Worm (Caenorhabditis elegans) whole organism, young adult: ENCODE measurements around the gene rnf-113.
A peak's percentile ranks its signal among the peaks of the same experiment; 100 is the strongest.

Source experiments
- B0019.2 ChIP-seq: fragments of 200-800 bp; sonication (Bioruptor generic); conservative IDR thresholded peaks from 2 replicates; pipeline ENCODE4 v1.3.6; 2022; ENCODE audit warnings: missing genetic modification reagents, missing genetic modification characterization, missing compliant biosample characterization
- B0261.1 ChIP-seq: sonication (generic microtip); optimal IDR thresholded peaks from 2 replicates; lab custom pipeline; 2016; ENCODE audit warnings: mild to moderate bottlenecking, missing genetic modification characterization, moderate library complexity, missing compliant biosample characterization
- C17E4.6 ChIP-seq: fragments of 200-800 bp; sonication (Bioruptor generic); IDR thresholded peaks from 2 replicates; pipeline ENCODE4 v1.3.6; 2022; ENCODE audit warnings: missing genetic modification reagents, missing genetic modification characterization, missing compliant biosample characterization
- F10E7.11 ChIP-seq: sonication (generic microtip); optimal IDR thresholded peaks from 2 replicates; lab custom pipeline; 2017; ENCODE audit warnings: mild to moderate bottlenecking, missing genetic modification characterization, moderate library complexity, missing compliant biosample characterization
- F22D6.2 ChIP-seq: sonication (generic microtip); optimal IDR thresholded peaks from 2 replicates; lab custom pipeline; 2016; ENCODE audit warnings: mild to moderate bottlenecking, missing genetic modification characterization, missing compliant biosample characterization
- F33H1.4 ChIP-seq: fragments of 200-800 bp; sonication (Bioruptor generic); IDR thresholded peaks from 2 replicates; pipeline ENCODE4 v1.3.6; 2022; ENCODE audit warnings: missing genetic modification reagents, missing genetic modification characterization, missing compliant biosample characterization
- F37B4.10 ChIP-seq: fragments of 200-800 bp; sonication (Bioruptor generic); IDR thresholded peaks from 2 replicates; pipeline ENCODE4 v1.3.6; 2022; ENCODE audit warnings: missing genetic modification characterization, missing compliant biosample characterization
- F52B5.7 ChIP-seq: sonication (generic microtip); optimal IDR thresholded peaks from 2 replicates; lab custom pipeline; 2016; ENCODE audit warnings: mild to moderate bottlenecking, missing genetic modification characterization, missing compliant biosample characterization
- F55B11.4 ChIP-seq: sonication (generic microtip); optimal IDR thresholded peaks from 2 replicates; lab custom pipeline; 2016; ENCODE audit warnings: missing compliant biosample characterization, missing genetic modification characterization, borderline replicate concordance; ENCODE audit not compliant: insufficient read depth
- T26A5.8 ChIP-seq: sonication (generic microtip); optimal IDR thresholded peaks from 2 replicates; lab custom pipeline; 2016; ENCODE audit warnings: missing genetic modification characterization, missing compliant biosample characterization
- ZK185.1 ChIP-seq: sonication (generic microtip); optimal IDR thresholded peaks from 2 replicates; lab custom pipeline; 2016; ENCODE audit warnings: mild to moderate bottlenecking, missing genetic modification characterization, missing compliant biosample characterization; ENCODE audit not compliant: poor library complexity, severe bottlenecking
- akir-1 ChIP-seq: fragments of 200-800 bp; sonication (Bioruptor generic); optimal IDR thresholded peaks from 2 replicates; lab custom pipeline; 2018; ENCODE audit warnings: mild to moderate bottlenecking, missing genetic modification characterization, moderate library complexity, missing compliant biosample characterization
- ama-1 ChIP-seq, 3 experiments: fragments of 150-350 bp in 1 of 3; sonication (generic microtip) in 2 of 3; optimal IDR thresholded peaks; 2 replicates each; lab custom pipeline; 2014 to 2018; ENCODE audit warnings: missing biosample characterization in 2 of 3, missing genetic modification characterization in 2 of 3, missing genetic modification reagents in 2 of 3
- aptf-3 ChIP-seq: fragments of 200-800 bp; sonication (Bioruptor generic); IDR thresholded peaks from 2 replicates; pipeline ENCODE4 v1.3.6; 2022; ENCODE audit warnings: missing genetic modification characterization, missing compliant biosample characterization
- attf-3 ChIP-seq: fragments of 200-800 bp; sonication (Bioruptor generic); conservative IDR thresholded peaks from 2 replicates; pipeline ENCODE4 v1.3.6; 2022; ENCODE audit warnings: missing genetic modification reagents, missing genetic modification characterization, missing compliant biosample characterization
- bed-1 ChIP-seq: fragments of 200-800 bp; sonication (Bioruptor generic); IDR thresholded peaks from 2 replicates; pipeline ENCODE4 v1.3.6; 2022; ENCODE audit warnings: missing genetic modification reagents, missing genetic modification characterization, missing compliant biosample characterization
- ccch-3 ChIP-seq: fragments of 200-800 bp; sonication (Bioruptor generic); optimal IDR thresholded peaks from 2 replicates; lab custom pipeline; 2018; ENCODE audit warnings: mild to moderate bottlenecking, missing genetic modification characterization, missing compliant biosample characterization
- ceh-100 ChIP-seq: fragments of 200-800 bp; sonication (Bioruptor generic); IDR thresholded peaks from 2 replicates; pipeline ENCODE4 v1.3.6; 2022; ENCODE audit warnings: missing genetic modification reagents, missing genetic modification characterization, missing compliant biosample characterization
- ceh-79 ChIP-seq: sonication (generic microtip); optimal IDR thresholded peaks from 2 replicates; lab custom pipeline; 2017; ENCODE audit warnings: mild to moderate bottlenecking, missing genetic modification characterization, missing compliant biosample characterization
- chd-7 ChIP-seq: sonication (generic microtip); optimal IDR thresholded peaks from 2 replicates; lab custom pipeline; 2016; ENCODE audit warnings: mild to moderate bottlenecking, missing genetic modification characterization, moderate library complexity, missing compliant biosample characterization
- dox-1 ChIP-seq: fragments of 200-800 bp; sonication (Bioruptor generic); IDR thresholded peaks from 2 replicates; pipeline ENCODE4 v1.3.6; 2022; ENCODE audit warnings: missing genetic modification reagents, missing genetic modification characterization, missing compliant biosample characterization
- dpl-1 ChIP-seq: fragments of 150-350 bp; optimal IDR thresholded peaks from 2 replicates; lab custom pipeline; 2014; ENCODE audit warnings: missing biosample characterization, missing genetic modification reagents, missing genetic modification characterization
- efl-1 ChIP-seq: fragments of 150-350 bp; optimal IDR thresholded peaks from 2 replicates; lab custom pipeline; 2014; ENCODE audit warnings: missing biosample characterization, missing genetic modification reagents, missing genetic modification characterization
- egl-44 ChIP-seq: fragments of 200-800 bp; sonication (Bioruptor generic); IDR thresholded peaks from 2 replicates; pipeline ENCODE4 v1.3.6; 2022; ENCODE audit warnings: missing genetic modification reagents, missing genetic modification characterization, missing compliant biosample characterization
- egrh-3 ChIP-seq: fragments of 200-800 bp; sonication (Bioruptor generic); IDR thresholded peaks from 2 replicates; pipeline ENCODE4 v1.3.6; 2022; ENCODE audit warnings: missing genetic modification reagents, missing genetic modification characterization, missing compliant biosample characterization
- him-1 ChIP-seq: sonication (generic microtip); optimal IDR thresholded peaks from 2 replicates; lab custom pipeline; 2016; ENCODE audit warnings: missing genotype, missing genetic modification reagents, missing genetic modification characterization, missing compliant biosample characterization
- hlh-26 ChIP-seq: fragments of 200-800 bp; sonication (Bioruptor generic); conservative IDR thresholded peaks from 2 replicates; pipeline ENCODE4 v1.3.6; 2022; ENCODE audit warnings: missing genetic modification reagents, missing genetic modification characterization, missing compliant biosample characterization
- let-607 ChIP-seq, 2 experiments: fragments of 200-800 bp in 1 of 2; sonication (Bioruptor generic) in 1 of 2; sonication (generic microtip) in 1 of 2; optimal IDR thresholded peaks; 2 replicates each; lab custom pipeline; 2016 to 2018; ENCODE audit warnings: mild to moderate bottlenecking in 2 of 2, missing compliant biosample characterization in 2 of 2, missing genetic modification characterization in 2 of 2, moderate library complexity in 2 of 2, missing genotype in 1 of 2
- lin-26 ChIP-seq: fragments of 200-800 bp; sonication (Bioruptor generic); IDR thresholded peaks from 2 replicates; pipeline ENCODE4 v1.3.6; 2022; ENCODE audit warnings: missing genetic modification reagents, missing genetic modification characterization, missing compliant biosample characterization
- lin-35 ChIP-seq, 3 experiments: fragments of 150-350 bp in 2 of 3; sonication (generic microtip) in 1 of 3; optimal IDR thresholded peaks; 2 replicates each; lab custom pipeline; 2014 to 2018; ENCODE audit warnings: missing biosample characterization in 3 of 3, missing genetic modification characterization in 3 of 3, missing genetic modification reagents in 3 of 3
- lin-54 ChIP-seq: fragments of 200-800 bp; sonication (Bioruptor generic); optimal IDR thresholded peaks from 2 replicates; lab custom pipeline; 2018; ENCODE audit warnings: mild to moderate bottlenecking, missing genetic modification characterization, missing compliant biosample characterization
- lir-1 ChIP-seq: fragments of 200-800 bp; sonication (Bioruptor generic); conservative IDR thresholded peaks from 2 replicates; pipeline ENCODE4 v1.3.6; 2022; ENCODE audit warnings: missing genetic modification reagents, missing genetic modification characterization, missing compliant biosample characterization
- lsl-1 ChIP-seq: fragments of 200-800 bp; sonication (Bioruptor generic); optimal IDR thresholded peaks from 2 replicates; lab custom pipeline; 2018; ENCODE audit warnings: mild to moderate bottlenecking, missing genetic modification characterization, moderate library complexity, missing compliant biosample characterization
- madf-3 ChIP-seq: fragments of 200-800 bp; sonication (Bioruptor generic); IDR thresholded peaks from 2 replicates; pipeline ENCODE4 v1.3.6; 2022; ENCODE audit warnings: missing genetic modification reagents, missing genetic modification characterization, missing compliant biosample characterization
- madf-6 ChIP-seq: fragments of 200-800 bp; sonication (Bioruptor generic); IDR thresholded peaks from 2 replicates; pipeline ENCODE4 v1.3.6; 2022; ENCODE audit warnings: missing genetic modification reagents, missing genetic modification characterization, missing compliant biosample characterization
- madf-8 ChIP-seq: fragments of 200-800 bp; sonication (Bioruptor generic); conservative IDR thresholded peaks from 2 replicates; pipeline ENCODE4 v1.3.6; 2022; ENCODE audit warnings: missing genetic modification reagents, missing genetic modification characterization, missing compliant biosample characterization
- mcd-1 ChIP-seq: fragments of 200-800 bp; sonication (Bioruptor generic); IDR thresholded peaks from 2 replicates; pipeline ENCODE4 v1.3.6; 2022; ENCODE audit warnings: missing genetic modification reagents, missing genetic modification characterization, missing compliant biosample characterization
- mes-4 ChIP-seq: sonication (generic microtip); optimal IDR thresholded peaks from 2 replicates; lab custom pipeline; 2016; ENCODE audit warnings: missing genotype, missing genetic modification characterization, missing compliant biosample characterization
- mxl-1 ChIP-seq: sonication (generic microtip); optimal IDR thresholded peaks from 2 replicates; lab custom pipeline; 2016; ENCODE audit warnings: missing genetic modification characterization, missing compliant biosample characterization
- nfya-2 ChIP-seq: fragments of 200-800 bp; sonication (Bioruptor generic); IDR thresholded peaks from 2 replicates; pipeline ENCODE4 v1.3.6; 2022; ENCODE audit warnings: missing genetic modification reagents, missing genetic modification characterization, missing compliant biosample characterization
- nhr-179 ChIP-seq: sonication (generic microtip); optimal IDR thresholded peaks from 2 replicates; lab custom pipeline; 2016; ENCODE audit warnings: mild to moderate bottlenecking, missing genetic modification characterization, missing compliant biosample characterization
- nhr-80 ChIP-seq: sonication (generic microtip); optimal IDR thresholded peaks from 2 replicates; lab custom pipeline; 2016; ENCODE audit warnings: missing genetic modification characterization, missing compliant biosample characterization
- repo-1 ChIP-seq: sonication (generic microtip); optimal IDR thresholded peaks from 2 replicates; lab custom pipeline; 2017; ENCODE audit warnings: mild to moderate bottlenecking, missing genetic modification characterization, missing compliant biosample characterization
- snpc-1.3 ChIP-seq: sonication (generic microtip); optimal IDR thresholded peaks from 2 replicates; lab custom pipeline; 2017; ENCODE audit warnings: missing genetic modification characterization, mild to moderate bottlenecking, missing compliant biosample characterization, antibody characterized with exemption, moderate library complexity, missing genotype, missing genetic modification reagents; ENCODE audit not compliant: insufficient read depth
- somi-1 ChIP-seq: fragments of 200-800 bp; sonication (Bioruptor generic); optimal IDR thresholded peaks from 2 replicates; lab custom pipeline; 2018; ENCODE audit warnings: mild to moderate bottlenecking, missing genetic modification characterization, missing compliant biosample characterization
- tbx-9 ChIP-seq: sonication (generic microtip); optimal IDR thresholded peaks from 2 replicates; lab custom pipeline; 2016; ENCODE audit warnings: borderline replicate concordance, missing genetic modification characterization, inconsistent platforms, missing compliant biosample characterization
- zim-3 ChIP-seq: sonication (generic microtip); optimal IDR thresholded peaks from 2 replicates; lab custom pipeline; 2017; ENCODE audit warnings: mild to moderate bottlenecking, missing genetic modification characterization, moderate library complexity, missing compliant biosample characterization
- ztf-25 ChIP-seq: fragments of 200-800 bp; sonication (Bioruptor generic); IDR thresholded peaks from 2 replicates; pipeline ENCODE4 v1.3.6; 2022; ENCODE audit warnings: missing genetic modification reagents, missing genetic modification characterization, missing compliant biosample characterization

rnf-113 gene

ce11 chrIII:10721056-10721455 is 36.4 kb downstream of the rnf-113 start:
- TF ChIP-seq F37B4.10 (GFP tag; lab: Robert Waterston, UW) (no peak), chd-7 (tag; lab: Kevin White, UChicago) (no peak), hlh-26 (GFP tag; lab: Robert Waterston, UW) (no peak), nhr-179 (tag; lab: Kevin White, UChicago) (no peak), ztf-25 (no peak), F55B11.4 (tag; lab: Kevin White, UChicago) (no peak), F22D6.2 (tag; lab: Kevin White, UChicago) (no peak), mes-4 (tag; lab: Kevin White, UChicago) (no peak), F10E7.11 (tag; lab: Kevin White, UChicago) (no peak), dpl-1 (GFP tag; lab: Kevin White, UChicago) (peak; percentile 39), ceh-79 (tag; lab: Kevin White, UChicago) (no peak), somi-1 (GFP tag; lab: Kevin White, UChicago) (no peak), F33H1.4 (GFP tag; lab: Robert Waterston, UW) (0 out of 2 replicates have a peak, but pooled peaks have one; percentile 7), mxl-1 (tag; lab: Kevin White, UChicago) (no peak), madf-6 (GFP tag; lab: Robert Waterston, UW) (no peak), B0261.1 (tag; lab: Kevin White, UChicago) (no peak), attf-3 (GFP tag; lab: Robert Waterston, UW) (no peak), zim-3 (no peak), lin-35 (GFP tag; optimal IDR thresholded peaks at IDR 0.05; lab: Kevin White, UChicago) (no peak), F52B5.7 (tag; lab: Kevin White, UChicago) (no peak), mcd-1 (GFP tag; lab: Robert Waterston, UW) (no peak), repo-1 (tag; lab: Kevin White, UChicago) (no peak), nfya-2 (GFP tag; lab: Robert Waterston, UW) (no peak), ZK185.1 (no peak), akir-1 (no peak), aptf-3 (GFP tag; lab: Robert Waterston, UW) (no peak), bed-1 (GFP tag; lab: Robert Waterston, UW) (no peak), snpc-1.3 (no peak), madf-8 (GFP tag; lab: Robert Waterston, UW) (no peak), egl-44 (no peak), ccch-3 (GFP tag; lab: Kevin White, UChicago) (no peak), lir-1 (GFP tag; lab: Robert Waterston, UW) (no peak), T26A5.8 (no peak), lin-54 (GFP tag; lab: Kevin White, UChicago) (peak; percentile 46), madf-3 (GFP tag; lab: Robert Waterston, UW) (no peak), nhr-80 (tag; lab: Kevin White, UChicago) (no peak), egrh-3 (GFP tag; lab: Robert Waterston, UW) (no peak), efl-1 (GFP tag; lab: Kevin White, UChicago) (peak; percentile 47), him-1 (no peak), ama-1 (optimal IDR thresholded peaks at IDR 0.05; lab: Kevin White, UChicago) (no peak), ama-1 (GFP tag; optimal IDR thresholded peaks at IDR 0.05; lab: Kevin White, UChicago) (no peak), ceh-100 (GFP tag; lab: Robert Waterston, UW) (peak; percentile 35; the same call in 1 of the 2 replicates), dox-1 (GFP tag; lab: Robert Waterston, UW) (no peak), lin-26 (GFP tag; lab: Robert Waterston, UW) (no peak), lsl-1 (peak; percentile 18), B0019.2 (GFP tag; lab: Robert Waterston, UW) (no peak), C17E4.6 (GFP tag; lab: Robert Waterston, UW) (no peak), tbx-9 (tag; lab: Kevin White, UChicago) (no peak), let-607 (tag; optimal IDR thresholded peaks at IDR 0.05; lab: Kevin White, UChicago) (no peak)
